Worm (Caenorhabditis elegans): ENCODE data around the gene F44F4.10.
A peak's percentile ranks its signal among the peaks of the same experiment; 100 is the strongest.
"Not testable (repeated sequence)": the region's sequence is repeated elsewhere in the genome, so short reads cannot be mapped to it uniquely, and the experiment has no call there.

Gene F44F4.10

ce11 chrII:10932305-10932704 lies 15.2 kb upstream of the F44F4.10 start:
- TF ChIP-seq ceh-18 (tag; optimal IDR thresholded peaks at IDR 0.05) = no peak
- no peak for TF ChIP-seq ceh-30 (tag; optimal IDR thresholded peaks at IDR 0.05)
- no peak for TF ChIP-seq ets-4 (tag; optimal IDR thresholded peaks at IDR 0.05)

- TF ChIP-seq fkh-10 (GFP tag; optimal IDR thresholded peaks at IDR 0.05) (no peak), dmd-4 (tag; optimal IDR thresholded peaks at IDR 0.05; ENCODE audit: borderline replicate concordance) (no peak), unc-42 (tag; optimal IDR thresholded peaks at IDR 0.05) (no peak), zip-5 (tag; optimal IDR thresholded peaks at IDR 0.05) (no peak), eyg-1 (tag; optimal IDR thresholded peaks at IDR 0.05) (no peak), hlh-30 (tag; optimal IDR thresholded peaks at IDR 0.05; ENCODE audit: insufficient read depth) (no peak), hlh-15 (tag; optimal IDR thresholded peaks at IDR 0.05) (no peak), sox-4 (tag; optimal IDR thresholded peaks at IDR 0.05) (no peak)
These were observed 13.9 kb upstream of the F44F4.10 start for ce11 chrII:10930678-10931650.

- TF ChIP-seq hlh-15 (tag; optimal IDR thresholded peaks at IDR 0.05) = no peak
- TF ChIP-seq pag-3 (tag; optimal IDR thresholded peaks at IDR 0.05; ENCODE audit: borderline replicate concordance) = no peak
- peak; percentile 18 for TF ChIP-seq ceh-31 (tag; optimal IDR thresholded peaks at IDR 0.05)
- TF ChIP-seq elt-2 (tag; optimal IDR thresholded peaks at IDR 0.05) = peak; percentile 33
- no peak for TF ChIP-seq hlh-13 (GFP tag; optimal IDR thresholded peaks at IDR 0.05)
- TF ChIP-seq ceh-24 (tag; optimal IDR thresholded peaks at IDR 0.05) = no peak
These were observed 8.9 kb upstream of the F44F4.10 start, which contains the start of gene metr-1 for ce11 chrII:10925804-10926570. Gene metr-1, plus strand, starts transcription at chrII:10926561.

ce11 chrII:10924669-10925068 lies 7.6 kb upstream of the F44F4.10 start:
- TF ChIP-seq Y22D7AL.16 (tag; optimal IDR thresholded peaks at IDR 0.05) (no peak), ceh-2 (tag; optimal IDR thresholded peaks at IDR 0.05) (no peak), elt-2 (tag; optimal IDR thresholded peaks at IDR 0.05) (peak; percentile 84), ama-1 (optimal IDR thresholded peaks at IDR 0.05) (no peak), syd-9 (tag; optimal IDR thresholded peaks at IDR 0.05) (no peak)

ce11 chrII:10923948-10924347 lies 6.9 kb upstream of the F44F4.10 start, which contains the start of gene Y19D2B.2:
Gene Y19D2B.2, plus strand, starts transcription at chrII:10924248.
- TF ChIP-seq C38D4.7 (GFP tag; optimal IDR thresholded peaks at IDR 0.05) (no peak), nfya-1 (tag; optimal IDR thresholded peaks at IDR 0.05) (no peak), hlh-15 (tag; optimal IDR thresholded peaks at IDR 0.05) (no peak), tbx-2 (tag; optimal IDR thresholded peaks at IDR 0.05) (no peak), odd-2 (tag; optimal IDR thresholded peaks at IDR 0.05) (no peak), ref-2 (tag; optimal IDR thresholded peaks at IDR 0.05) (no peak), C08G9.2 (tag; optimal IDR thresholded peaks at IDR 0.05) (no peak)

ce11 chrII:10922874-10923273 lies 5.8 kb upstream of the F44F4.10 start, which contains the start of gene Y19D2B.1:
Gene Y19D2B.1, minus strand, starts transcription at chrII:10922974.
- not testable (repeated sequence) for TF ChIP-seq fkh-10 (GFP tag; optimal IDR thresholded peaks at IDR 0.05); ets-4 (tag; optimal IDR thresholded peaks at IDR 0.05); eyg-1 (tag; optimal IDR thresholded peaks at IDR 0.05)

DNA sequence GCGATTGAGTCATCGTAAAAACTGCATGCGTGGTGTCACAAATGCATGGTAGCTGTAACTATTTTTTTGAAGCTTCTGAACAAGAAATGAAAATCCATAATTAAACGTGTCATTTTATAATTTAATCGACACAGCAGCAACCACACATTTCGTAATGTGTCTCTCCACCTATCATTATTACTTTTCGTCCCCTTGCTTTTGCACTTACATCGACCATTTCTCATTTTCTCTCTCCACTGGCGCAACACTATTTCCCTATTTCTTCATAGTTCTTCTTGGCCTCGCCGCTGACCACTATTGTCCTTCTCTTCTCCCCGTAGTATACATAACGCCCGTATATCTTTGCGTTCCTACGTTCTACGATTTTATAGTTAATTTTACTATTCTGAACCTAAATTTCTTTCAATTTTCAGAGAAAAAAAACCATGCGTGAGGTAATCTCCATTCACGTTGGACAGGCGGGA lies 1.3 kb upstream of the F44F4.10 start, which contains the start of gene tba-4:
Gene tba-4, plus strand, starts transcription at position 414 of the 464 bp plus-strand sequence.
- no peak for TF ChIP-seq ceh-24 (tag; optimal IDR thresholded peaks at IDR 0.05)
- no peak for TF ChIP-seq hlh-15 (tag; optimal IDR thresholded peaks at IDR 0.05)
- no peak for TF ChIP-seq unc-3 (GFP tag; conservative IDR thresholded peaks at IDR 0.05)
- TF ChIP-seq unc-3 (tag; optimal IDR thresholded peaks at IDR 0.05) = no peak
- no peak for TF ChIP-seq lin-11 (tag; optimal IDR thresholded peaks at IDR 0.05)
- TF ChIP-seq F13H6.1 (tag; optimal IDR thresholded peaks at IDR 0.05) = no peak
- TF ChIP-seq T23F11.4 (GFP tag; optimal IDR thresholded peaks at IDR 0.05) = no peak
- TF ChIP-seq lim-6 (tag; optimal IDR thresholded peaks at IDR 0.05) = no peak
- TF ChIP-seq gmeb-2 (tag; optimal IDR thresholded peaks at IDR 0.05) = no peak
- no peak for TF ChIP-seq elt-4 (tag; optimal IDR thresholded peaks at IDR 0.05)
- TF ChIP-seq dmd-4 (tag; optimal IDR thresholded peaks at IDR 0.05; ENCODE audit: borderline replicate concordance) = no peak
- no peak for TF ChIP-seq ets-4 (tag; optimal IDR thresholded peaks at IDR 0.05)
- TF ChIP-seq unc-42 (tag; optimal IDR thresholded peaks at IDR 0.05) = no peak
- no peak for TF ChIP-seq ceh-45 (GFP tag; IDR thresholded peaks at IDR 0.05)
